Fruit fly (Drosophila melanogaster) whole organism, wandering third instar larva: ENCODE data around the gene CG7806.

ENCODE experiments used
- Abd-B ChIP-seq: fragments of >200 bp; optimal IDR thresholded peaks from 2 replicates; lab custom pipeline; 2017; ENCODE audit warnings: missing biosample characterization, missing genetic modification characterization
- CG32264 ChIP-seq: fragments of 200-800 bp; sonication (Bioruptor generic); optimal IDR thresholded peaks from 2 replicates; lab custom pipeline; 2016; ENCODE audit warnings: missing biosample characterization, missing genetic modification characterization
- CG9705 ChIP-seq: fragments of 200-800 bp; sonication (Bioruptor generic); optimal IDR thresholded peaks from 2 replicates; lab custom pipeline; 2018; ENCODE audit warnings: missing biosample characterization, mild to moderate bottlenecking, missing genetic modification characterization
- CrebA ChIP-seq: fragments of 200-800 bp; sonication (Bioruptor generic); optimal IDR thresholded peaks from 2 replicates; lab custom pipeline; 2016; ENCODE audit warnings: missing biosample characterization, mild to moderate bottlenecking, missing genetic modification characterization, borderline replicate concordance
- Dfd ChIP-seq: fragments of >200 bp; optimal IDR thresholded peaks from 2 replicates; lab custom pipeline; 2017; ENCODE audit warnings: missing biosample characterization, missing genetic modification characterization
- GATAd ChIP-seq: sonication (Bioruptor generic); optimal IDR thresholded peaks from 2 replicates; lab custom pipeline; 2016; ENCODE audit warnings: missing biosample characterization, missing genetic modification characterization
- Hr83 ChIP-seq: fragments of 200-300 bp; sonication (Bioruptor generic); optimal IDR thresholded peaks from 2 replicates; lab custom pipeline; 2016; ENCODE audit warnings: missing biosample characterization, mild to moderate bottlenecking, missing genetic modification characterization, moderate library complexity; ENCODE audit not compliant: poor library complexity, severe bottlenecking
- Jra ChIP-seq: sonication (Bioruptor generic); optimal IDR thresholded peaks from 2 replicates; lab custom pipeline; 2016; ENCODE audit warnings: missing biosample characterization, missing genetic modification characterization
- Myc ChIP-seq: fragments of >200 bp; optimal IDR thresholded peaks from 2 replicates; lab custom pipeline; 2017
- N ChIP-seq: fragments of >200 bp; optimal IDR thresholded peaks from 2 replicates; lab custom pipeline; 2018; ENCODE audit warnings: missing biosample characterization, missing external identifiers, missing genetic modification characterization
- Rel ChIP-seq, 2 experiments: fragments of 200-800 bp; sonication (Bioruptor generic) in 1 of 2; optimal IDR thresholded peaks; 2 replicates in 1 of 2; 3 replicates in 1 of 2; lab custom pipeline; 2016 to 2019; ENCODE audit warnings: mild to moderate bottlenecking in 2 of 2, missing biosample characterization in 2 of 2, missing genetic modification characterization in 2 of 2, moderate library complexity in 1 of 2
- Sp1 ChIP-seq: fragments of 200-800 bp; sonication (Bioruptor generic); optimal IDR thresholded peaks from 3 replicates; lab custom pipeline; 2019; ENCODE audit warnings: missing biosample characterization, mild to moderate bottlenecking, missing genetic modification characterization, moderate library complexity
- Vsx2 ChIP-seq: fragments of 200-300, 225-300 bp; sonication (Bioruptor generic); optimal IDR thresholded peaks from 2 replicates; lab custom pipeline; 2018; ENCODE audit warnings: missing biosample characterization, missing genetic modification characterization; ENCODE audit not compliant: partially characterized antibody
- brk ChIP-seq: fragments of 200-800 bp; sonication (Bioruptor generic); optimal IDR thresholded peaks from 2 replicates; lab custom pipeline; 2016; ENCODE audit warnings: missing biosample characterization, mild to moderate bottlenecking, missing genetic modification characterization
- dl ChIP-seq, 2 experiments: fragments of 175-275, 200-275 bp in 1 of 2; fragments of 200-275 bp in 1 of 2; sonication (Bioruptor generic); optimal IDR thresholded peaks; lab custom pipeline; 2018; ENCODE audit warnings: mild to moderate bottlenecking in 2 of 2, missing biosample characterization in 2 of 2, missing genetic modification characterization in 2 of 2, moderate library complexity in 2 of 2; ENCODE audit not compliant: partially characterized antibody in 2 of 2, insufficient read depth in 1 of 2
- dmrt93B ChIP-seq: fragments of 200-800 bp; sonication (Bioruptor generic); optimal IDR thresholded peaks from 2 replicates; lab custom pipeline; 2018; ENCODE audit warnings: missing biosample characterization, mild to moderate bottlenecking, missing genetic modification characterization
- dsf ChIP-seq: sonication (Bioruptor generic); optimal IDR thresholded peaks from 2 replicates; lab custom pipeline; 2016; ENCODE audit warnings: missing biosample characterization, missing genetic modification characterization, borderline replicate concordance
- ey ChIP-seq: fragments of 200-800 bp; sonication (Bioruptor generic); optimal IDR thresholded peaks from 2 replicates; lab custom pipeline; 2016; ENCODE audit warnings: missing biosample characterization, missing genetic modification characterization
- foxo ChIP-seq, 2 experiments: fragments of 200-800 bp; sonication (Bioruptor generic); optimal IDR thresholded peaks; 2 replicates in 1 of 2; 3 replicates in 1 of 2; lab custom pipeline; 2016 to 2017; ENCODE audit warnings: missing biosample characterization in 2 of 2, missing genetic modification characterization in 2 of 2
- fru ChIP-seq: fragments of 200-800 bp; sonication (Bioruptor generic); optimal IDR thresholded peaks from 3 replicates; lab custom pipeline; 2016; ENCODE audit warnings: missing biosample characterization, mild to moderate bottlenecking, missing genetic modification characterization
- h ChIP-seq: fragments of 200-800 bp; sonication (Bioruptor generic); optimal IDR thresholded peaks from 3 replicates; lab custom pipeline; 2016; ENCODE audit warnings: missing biosample characterization, mild to moderate bottlenecking, missing genetic modification characterization
- lola ChIP-seq: fragments of >200 bp; optimal IDR thresholded peaks from 2 replicates; lab custom pipeline; 2017; ENCODE audit warnings: missing biosample characterization, missing genetic modification characterization
- pan ChIP-seq: fragments of >200 bp; optimal IDR thresholded peaks from 2 replicates; lab custom pipeline; 2017
- psq ChIP-seq: fragments of 200-800 bp; sonication (Bioruptor generic); optimal IDR thresholded peaks from 3 replicates; lab custom pipeline; 2017; ENCODE audit warnings: missing biosample characterization, mild to moderate bottlenecking, missing genetic modification characterization, moderate library complexity
- rgr ChIP-seq: fragments of 200-800 bp; sonication (Bioruptor generic); optimal IDR thresholded peaks from 3 replicates; lab custom pipeline; 2016; ENCODE audit warnings: missing biosample characterization, mild to moderate bottlenecking, missing genetic modification characterization
- sage ChIP-seq: fragments of 200-800 bp; sonication (Bioruptor generic); optimal IDR thresholded peaks from 2 replicates; lab custom pipeline; 2016; ENCODE audit warnings: missing biosample characterization, mild to moderate bottlenecking, missing genetic modification characterization
- woc ChIP-seq: sonication (Bioruptor generic); optimal IDR thresholded peaks from 2 replicates; lab custom pipeline; 2016; ENCODE audit warnings: missing biosample characterization, mild to moderate bottlenecking, missing genetic modification characterization

Gene CG7806

dm6 chr2L:8299194-8299811 lies 11.9 kb upstream of the CG7806 start (continued):
- TF ChIP-seq Jra (GFP tag; lab: Kevin White, UChicago) (peak; percentile 82), foxo (GFP tag; optimal IDR thresholded peaks at IDR 0.05; lab: Kevin White, UChicago) (peak; percentile 69 to 94), lola (GFP tag; lab: Kevin White, UChicago) (no peak), Hr83 (GFP tag; lab: Kevin White, UChicago) (peak; percentile 84), woc (GFP tag; lab: Kevin White, UChicago) (peak; percentile 93), dsf (peak; percentile 72), Myc (lab: Kevin White, UChicago) (no peak), Dfd (GFP tag; lab: Kevin White, UChicago) (no peak)

- TF ChIP-seq Abd-B (GFP tag; lab: Kevin White, UChicago) (no peak), Rel (GFP tag; optimal IDR thresholded peaks at IDR 0.05; lab: Kevin White, UChicago) (no peak), Rel (tag; optimal IDR thresholded peaks at IDR 0.05; lab: Kevin White, UChicago) (peak; percentile 31), psq (GFP tag; lab: Kevin White, UChicago) (peak; percentile 39), CrebA (GFP tag; lab: Kevin White, UChicago) (no peak), Sp1 (peak; percentile 12)
Observed at dm6 chr2L:8300220-8301167, 10.7 kb upstream of the CG7806 start, which contains the start of gene Btk. Btk (minus strand) TSS chr2L:8301079.

dm6 chr2L:8302766-8303479 lies 8.3 kb upstream of the CG7806 start, which contains the start of the genes wol and Scgalpha:
wol (minus strand) TSS chr2L:8302985.
Scgalpha (plus strand) TSS chr2L:8303429.
- no peak for TF ChIP-seq pan (lab: Kevin White, UChicago)
- TF ChIP-seq Abd-B (GFP tag; lab: Kevin White, UChicago), result no peak
- no peak for TF ChIP-seq woc (GFP tag; lab: Kevin White, UChicago)
- TF ChIP-seq CG32264 (GFP tag; lab: Kevin White, UChicago), result no peak
- TF ChIP-seq dl (GFP tag; optimal IDR thresholded peaks at IDR 0.05; lab: Kevin White, UChicago; ENCODE audit: insufficient read depth in 1 of 2, partially characterized antibody in 2 of 2), result no peak
- TF ChIP-seq Hr83 (GFP tag; lab: Kevin White, UChicago), result no peak
- TF ChIP-seq ey (GFP tag; lab: Kevin White, UChicago), result no peak
- TF ChIP-seq dmrt93B (GFP tag; lab: Kevin White, UChicago), result no peak
- TF ChIP-seq Dfd (GFP tag; lab: Kevin White, UChicago), result no peak
- TF ChIP-seq sage (GFP tag; lab: Kevin White, UChicago), result no peak
- TF ChIP-seq Sp1, result no peak
- no peak for TF ChIP-seq brk (GFP tag; lab: Kevin White, UChicago)
- no peak for TF ChIP-seq Myc (lab: Kevin White, UChicago)
- TF ChIP-seq CG9705 (GFP tag; lab: Kevin White, UChicago), result no peak
- no peak for TF ChIP-seq psq (GFP tag; lab: Kevin White, UChicago)
- TF ChIP-seq Vsx2 (GFP tag; lab: Kevin White, UChicago), result no peak
- no peak for TF ChIP-seq CrebA (GFP tag; lab: Kevin White, UChicago)
- no peak for TF ChIP-seq h
- TF ChIP-seq GATAd (GFP tag; lab: Kevin White, UChicago), result no peak
- TF ChIP-seq rgr (GFP tag; lab: Kevin White, UChicago), result no peak

- TF ChIP-seq woc (GFP tag; lab: Kevin White, UChicago) (no peak), pan (lab: Kevin White, UChicago) (no peak), fru (GFP tag; lab: Kevin White, UChicago) (no peak), N (GFP tag; lab: Kevin White, UChicago) (no peak), Rel (GFP tag; optimal IDR thresholded peaks at IDR 0.05; lab: Kevin White, UChicago) (no peak), Rel (tag; optimal IDR thresholded peaks at IDR 0.05; lab: Kevin White, UChicago) (no peak), psq (GFP tag; lab: Kevin White, UChicago) (no peak), Hr83 (GFP tag; lab: Kevin White, UChicago) (no peak), dmrt93B (GFP tag; lab: Kevin White, UChicago) (no peak), brk (GFP tag; lab: Kevin White, UChicago) (no peak), Jra (GFP tag; lab: Kevin White, UChicago) (no peak), CG32264 (GFP tag; lab: Kevin White, UChicago) (no peak), lola (GFP tag; lab: Kevin White, UChicago) (no peak)
- TF ChIP-seq, all 38 proteins: peak for 0
Observed at dm6 chr2L:8304635-8305034, 6.6 kb upstream of the CG7806 start.
